Fruit fly (Drosophila melanogaster) whole organism, embryonic: Measurements from ENCODE around the gene CG15878.

Experiments used
- Atf3 ChIP-seq: fragments of 200-800 bp; sonication (Bioruptor generic); optimal IDR thresholded peaks from 3 replicates; lab custom pipeline; 2016; ENCODE audit warnings: missing biosample characterization, missing genetic modification characterization
- BEAF-32 ChIP-seq: fragments of 200-800 bp; sonication (Bioruptor generic); optimal IDR thresholded peaks from 3 replicates; lab custom pipeline; 2017; ENCODE audit warnings: missing biosample characterization, missing genetic modification characterization, mild to moderate bottlenecking, moderate library complexity, missing genetic modification reagents
- CG10959 ChIP-seq: fragments of 200-800 bp; sonication (Bioruptor generic); IDR thresholded peaks from 2 replicates; pipeline ENCODE4 v1.3.6; 2022; ENCODE audit warnings: missing biosample characterization, missing genetic modification characterization
- CG11696 ChIP-seq: fragments of 200-800 bp; sonication (Bioruptor generic); IDR thresholded peaks from 2 replicates; pipeline ENCODE4 v1.3.6; 2022; ENCODE audit warnings: missing biosample characterization, missing genetic modification characterization
- CG12155 ChIP-seq: fragments of 200-800 bp; sonication (Bioruptor generic); optimal IDR thresholded peaks from 3 replicates; lab custom pipeline; 2016; ENCODE audit warnings: missing biosample characterization, missing genetic modification characterization
- CG13296 ChIP-seq: fragments of 200-800 bp; sonication (Bioruptor generic); optimal IDR thresholded peaks from 3 replicates; lab custom pipeline; 2018; ENCODE audit warnings: missing biosample characterization, mild to moderate bottlenecking, missing genetic modification characterization
- CG14050 ChIP-seq: fragments of 200-800 bp; sonication (Bioruptor generic); IDR thresholded peaks from 3 replicates; pipeline ENCODE4 v1.3.6; 2022; ENCODE audit warnings: missing biosample characterization, missing genetic modification characterization
- CG14441 ChIP-seq: fragments of 200-800 bp; sonication (Bioruptor generic); IDR thresholded peaks from 2 replicates; pipeline ENCODE4 v1.3.6; 2022; ENCODE audit warnings: missing biosample characterization, missing genetic modification characterization
- CG14710 ChIP-seq: fragments of 200-800 bp; sonication (Bioruptor generic); optimal IDR thresholded peaks from 3 replicates; lab custom pipeline; 2019; ENCODE audit warnings: missing biosample characterization, mild to moderate bottlenecking, missing genetic modification characterization, moderate library complexity
- CG14965 ChIP-seq: fragments of 200-800 bp; sonication (Bioruptor generic); optimal IDR thresholded peaks from 2 replicates; lab custom pipeline; 2016; ENCODE audit warnings: missing biosample characterization, missing genetic modification characterization, borderline replicate concordance
- CG15479 ChIP-seq: fragments of 200-800 bp; sonication (Bioruptor generic); optimal IDR thresholded peaks from 3 replicates; lab custom pipeline; 2019; ENCODE audit warnings: missing biosample characterization, mild to moderate bottlenecking, missing genetic modification characterization, moderate library complexity
- CG17328 ChIP-seq: fragments of 200-800 bp; sonication (Bioruptor generic); IDR thresholded peaks from 2 replicates; pipeline ENCODE4 v1.3.6; 2022; ENCODE audit warnings: missing biosample characterization, missing genetic modification characterization
- CG3281 ChIP-seq: fragments of 200-800 bp; sonication (Bioruptor generic); optimal IDR thresholded peaks from 3 replicates; lab custom pipeline; 2017; ENCODE audit warnings: missing biosample characterization, mild to moderate bottlenecking, missing genetic modification characterization
- CG33213 ChIP-seq: fragments of 200-800 bp; sonication (Bioruptor generic); optimal IDR thresholded peaks from 3 replicates; lab custom pipeline; 2016; ENCODE audit warnings: missing biosample characterization, missing genetic modification characterization
- CG34376 ChIP-seq: fragments of 200-800 bp; sonication (Bioruptor generic); optimal IDR thresholded peaks from 2 replicates; lab custom pipeline; 2018; ENCODE audit warnings: missing biosample characterization, mild to moderate bottlenecking, missing genetic modification characterization
- CG42726 ChIP-seq: fragments of 200-800 bp; sonication (Bioruptor generic); IDR thresholded peaks from 2 replicates; pipeline ENCODE4 v1.3.6; 2022; ENCODE audit warnings: missing biosample characterization, missing genetic modification characterization; ENCODE audit not compliant: partially characterized antibody
- CG43689 ChIP-seq: fragments of 200-800 bp; sonication (Bioruptor generic); IDR thresholded peaks from 2 replicates; pipeline ENCODE4 v1.3.6; 2022; ENCODE audit warnings: missing biosample characterization, missing genetic modification characterization
- CG6654 ChIP-seq: fragments of 200-800 bp; sonication (Bioruptor generic); optimal IDR thresholded peaks from 2 replicates; lab custom pipeline; 2017; ENCODE audit warnings: missing biosample characterization, mild to moderate bottlenecking, missing genetic modification characterization
- CG6765 ChIP-seq: fragments of 200-800 bp; sonication (Bioruptor generic); optimal IDR thresholded peaks from 3 replicates; lab custom pipeline; 2017; ENCODE audit warnings: missing biosample characterization, mild to moderate bottlenecking, missing genetic modification characterization
- CG9215 ChIP-seq: fragments of 200-800 bp; sonication (Bioruptor generic); IDR thresholded peaks from 2 replicates; pipeline ENCODE4 v1.3.6; 2022; ENCODE audit warnings: missing biosample characterization, missing genetic modification characterization
- CG9437 ChIP-seq: fragments of 200-800 bp; sonication (Bioruptor generic); optimal IDR thresholded peaks from 2 replicates; lab custom pipeline; 2018; ENCODE audit warnings: missing biosample characterization, mild to moderate bottlenecking, missing genetic modification characterization
- D19B ChIP-seq: fragments of 200-800 bp; sonication (Bioruptor generic); optimal IDR thresholded peaks from 2 replicates; lab custom pipeline; 2017; ENCODE audit warnings: missing biosample characterization, mild to moderate bottlenecking, missing genetic modification characterization
- ERR ChIP-seq: fragments of 200-800 bp; sonication (Bioruptor generic); optimal IDR thresholded peaks from 2 replicates; lab custom pipeline; 2016; ENCODE audit warnings: missing biosample characterization, missing genetic modification characterization
- Ets97D ChIP-seq: fragments of 200-800 bp; sonication (Bioruptor generic); optimal IDR thresholded peaks from 3 replicates; lab custom pipeline; 2016; ENCODE audit warnings: missing biosample characterization, missing genetic modification characterization
- Hmr ChIP-seq: fragments of 200-800 bp; sonication (Bioruptor generic); optimal IDR thresholded peaks from 3 replicates; lab custom pipeline; 2017; ENCODE audit warnings: mild to moderate bottlenecking, missing biosample characterization, missing genetic modification reagents, missing genetic modification characterization
- Hr3 ChIP-seq: fragments of 200-800 bp; sonication (Bioruptor generic); optimal IDR thresholded peaks from 3 replicates; lab custom pipeline; 2016; ENCODE audit warnings: missing biosample characterization, missing genetic modification characterization
- MBD-R2 ChIP-seq: fragments of 200-800 bp; sonication (Bioruptor generic); IDR thresholded peaks from 2 replicates; pipeline ENCODE4 v1.3.6; 2022; ENCODE audit warnings: missing biosample characterization, missing genetic modification characterization
- Myb ChIP-seq: fragments of 200-800 bp; sonication (Bioruptor generic); optimal IDR thresholded peaks from 2 replicates; lab custom pipeline; 2016; ENCODE audit warnings: missing biosample characterization, missing genetic modification characterization
- Spps ChIP-seq: fragments of 200-800 bp; sonication (Bioruptor generic); optimal IDR thresholded peaks from 2 replicates; lab custom pipeline; 2018; ENCODE audit warnings: missing biosample characterization, mild to moderate bottlenecking, missing genetic modification characterization
- Trl ChIP-seq, 3 experiments: fragments of >200 bp in 2 of 3; fragments of 200-800 bp in 1 of 3; sonication (Bioruptor generic) in 1 of 3; optimal IDR thresholded peaks; 2 replicates in 1 of 3; 3 replicates in 2 of 3; lab custom pipeline; 2016 to 2017; ENCODE audit warnings: missing biosample characterization in 1 of 3, missing genetic modification characterization in 1 of 3
- ato ChIP-seq: fragments of 200-800 bp; sonication (Bioruptor generic); IDR thresholded peaks from 2 replicates; pipeline ENCODE4 v1.3.6; 2022; ENCODE audit warnings: missing biosample characterization, missing genetic modification characterization; ENCODE audit not compliant: partially characterized antibody
- bab2 ChIP-seq: fragments of 200-800 bp; sonication (Bioruptor generic); optimal IDR thresholded peaks from 2 replicates; lab custom pipeline; 2016; ENCODE audit warnings: missing biosample characterization, missing genetic modification characterization
- cwo ChIP-seq: fragments of 200-800 bp; sonication (Bioruptor generic); optimal IDR thresholded peaks from 3 replicates; lab custom pipeline; 2017; ENCODE audit warnings: missing biosample characterization, missing genetic modification characterization, mild to moderate bottlenecking, moderate library complexity, missing genetic modification reagents
- da ChIP-seq: fragments of 200-800 bp; sonication (Bioruptor generic); optimal IDR thresholded peaks from 2 replicates; lab custom pipeline; 2016; ENCODE audit warnings: missing biosample characterization, missing genetic modification characterization
- gcm ChIP-seq: fragments of 200-800 bp; sonication (Bioruptor generic); optimal IDR thresholded peaks from 2 replicates; lab custom pipeline; 2019; ENCODE audit warnings: missing biosample characterization, mild to moderate bottlenecking, missing genetic modification characterization, moderate library complexity
- gcm2 ChIP-seq: fragments of 200-800 bp; sonication (Bioruptor generic); optimal IDR thresholded peaks from 2 replicates; lab custom pipeline; 2016; ENCODE audit warnings: missing biosample characterization, missing genetic modification characterization
- hkb ChIP-seq, 2 experiments: fragments of 200-800 bp in 1 of 2; fragments of >200 bp in 1 of 2; sonication (Bioruptor generic) in 1 of 2; IDR thresholded peaks in 1 of 2; optimal IDR thresholded peaks in 1 of 2; 2 replicates each; pipeline versions ENCODE4 v1.3.6 to Lab custom; 2017 to 2022; ENCODE audit warnings: missing biosample characterization in 1 of 2, missing genetic modification characterization in 1 of 2
- kni ChIP-seq: fragments of 200-800 bp; sonication (Bioruptor generic); optimal IDR thresholded peaks from 3 replicates; lab custom pipeline; 2017; ENCODE audit warnings: mild to moderate bottlenecking, missing biosample characterization, missing genetic modification reagents, missing genetic modification characterization
- luna ChIP-seq: fragments of 200-800 bp; sonication (Bioruptor generic); optimal IDR thresholded peaks from 2 replicates; lab custom pipeline; 2016; ENCODE audit warnings: missing biosample characterization, missing genetic modification characterization
- onecut ChIP-seq: fragments of 200-800 bp; sonication (Bioruptor generic); IDR thresholded peaks from 2 replicates; pipeline ENCODE4 v1.3.6; 2022; ENCODE audit warnings: missing biosample characterization, missing genetic modification characterization
- otp ChIP-seq: fragments of 200-800 bp; sonication (Bioruptor generic); IDR thresholded peaks from 3 replicates; pipeline ENCODE4, ENCODE4 v1.3.6; 2022; ENCODE audit warnings: missing biosample characterization, missing genetic modification characterization
- peb ChIP-seq: fragments of 200-800 bp; sonication (Bioruptor generic); IDR thresholded peaks from 2 replicates; pipeline ENCODE4 v1.3.6; 2022; ENCODE audit warnings: missing biosample characterization, missing genetic modification characterization
- prd ChIP-seq, 3 experiments: fragments of >200 bp in 2 of 3; fragments of 200-800 bp in 1 of 3; sonication (Bioruptor generic) in 1 of 3; optimal IDR thresholded peaks in 2 of 3; IDR thresholded peaks in 1 of 3; 2 replicates in 2 of 3; 3 replicates in 1 of 3; pipeline versions ENCODE4 v1.3.6 to Lab custom; 2017 to 2022; ENCODE audit warnings: missing biosample characterization in 1 of 3, missing genetic modification characterization in 1 of 3
- pros ChIP-seq: fragments of 200-800 bp; sonication (Bioruptor generic); optimal IDR thresholded peaks from 3 replicates; lab custom pipeline; 2019; ENCODE audit warnings: missing biosample characterization, mild to moderate bottlenecking, missing genetic modification characterization, moderate library complexity
- ranshi ChIP-seq: fragments of 200-800 bp; sonication (Bioruptor generic); IDR thresholded peaks from 2 replicates; pipeline ENCODE4 v1.3.6; 2022; ENCODE audit warnings: missing biosample characterization, missing genetic modification characterization
- sna ChIP-seq: fragments of 200-800 bp; sonication (Bioruptor generic); IDR thresholded peaks from 2 replicates; pipeline ENCODE4 v1.3.6; 2022; ENCODE audit warnings: missing biosample characterization, missing genetic modification characterization; ENCODE audit not compliant: partially characterized antibody
- stc ChIP-seq: fragments of 200-800 bp; sonication (Bioruptor generic); IDR thresholded peaks from 2 replicates; pipeline ENCODE4 v1.3.6; 2022; ENCODE audit warnings: missing biosample characterization, missing genetic modification characterization
- toy ChIP-seq: fragments of 200-800 bp; sonication (Bioruptor generic); IDR thresholded peaks from 2 replicates; pipeline ENCODE4 v1.3.6; 2022; ENCODE audit warnings: missing biosample characterization, missing genetic modification characterization
- ttk ChIP-seq: fragments of 200-800 bp; sonication (Bioruptor generic); IDR thresholded peaks from 2 replicates; pipeline ENCODE4 v2.1.2; 2022; ENCODE audit warnings: missing biosample characterization, missing genetic modification characterization
- twi ChIP-seq: fragments of 200-800 bp; optimal IDR thresholded peaks from 2 replicates; lab custom pipeline; 2019; ENCODE audit warnings: missing biosample characterization, mild to moderate bottlenecking, missing genetic modification characterization, moderate library complexity

Gene CG15878

dm6 chr3L:2237034-2237433, 24.7 kb upstream of the CG15878 start, which contains the start of gene CG9018 (continued):
- TF ChIP-seq cwo (GFP tag; lab: Kevin White, UChicago) (no peak), Atf3 (GFP tag; lab: Kevin White, UChicago) (no peak), CG12155 (GFP tag; lab: Kevin White, UChicago) (no peak), pros (GFP tag; lab: Kevin White, UChicago) (peak; percentile 54), gcm (GFP tag; lab: Kevin White, UChicago) (no peak), CG3281 (GFP tag; lab: Kevin White, UChicago) (no peak), onecut (GFP tag; lab: Robert Waterston, UW) (no peak), CG14965 (no peak), CG17328 (GFP tag; lab: Robert Waterston, UW) (no peak), CG10959 (GFP tag; lab: Robert Waterston, UW) (no peak), CG6765 (no peak), stc (GFP tag; lab: Robert Waterston, UW) (no peak), Hmr (peak; percentile 33), otp (GFP tag; lab: Robert Waterston, UW) (no peak), CG42726 (GFP tag; lab: Robert Waterston, UW) (peak; percentile 11; the same call in 1 of the 2 replicates), CG43689 (GFP tag; lab: Robert Waterston, UW) (no peak), CG14050 (GFP tag; lab: Robert Waterston, UW) (no peak), CG13296 (no peak), bab2 (GFP tag; lab: Kevin White, UChicago) (no peak), luna (GFP tag; lab: Kevin White, UChicago) (no peak), CG14710 (tag; lab: Kevin White, UChicago) (peak; percentile 77), Ets97D (GFP tag; lab: Kevin White, UChicago) (peak; percentile 58), ttk (GFP tag; lab: Robert Waterston, UW) (no peak), hkb (optimal IDR thresholded peaks at IDR 0.05; lab: Kevin White, UChicago) (peak; percentile 95), hkb (GFP tag; IDR thresholded peaks at IDR 0.05; lab: Robert Waterston, UW) (no peak), MBD-R2 (GFP tag; lab: Robert Waterston, UW) (0 out of 2 replicates have a peak, but pooled peaks have one; percentile 36), gcm2 (GFP tag; lab: Kevin White, UChicago) (no peak), da (GFP tag; lab: Kevin White, UChicago) (peak; percentile 37), CG9437 (GFP tag; lab: Kevin White, UChicago) (no peak), ato (GFP tag; lab: Robert Waterston, UW) (peak; percentile 40; the same call in 1 of the 2 replicates), peb (GFP tag; lab: Robert Waterston, UW) (no peak), twi (tag; lab: Kevin White, UChicago) (no peak), prd (optimal IDR thresholded peaks at IDR 0.05; lab: Kevin White, UChicago) (no peak), prd (GFP tag; IDR thresholded peaks at IDR 0.05; lab: Robert Waterston, UW) (no peak), Trl (optimal IDR thresholded peaks at IDR 0.05; lab: Kevin White, UChicago) (no peak), Trl (GFP tag; optimal IDR thresholded peaks at IDR 0.05; lab: Kevin White, UChicago) (peak; percentile 25), ranshi (GFP tag; lab: Robert Waterston, UW) (no peak), Myb (peak; percentile 72), CG34376 (GFP tag; lab: Kevin White, UChicago) (no peak), CG14441 (GFP tag; lab: Robert Waterston, UW) (no peak), Spps (tag; lab: Kevin White, UChicago) (no peak), kni (GFP tag; lab: Kevin White, UChicago) (no peak), CG33213 (GFP tag; lab: Kevin White, UChicago) (peak; percentile 64), sna (no peak), BEAF-32 (GFP tag; lab: Kevin White, UChicago) (peak; percentile 50), CG9215 (GFP tag; lab: Robert Waterston, UW) (no peak), CG15479 (GFP tag; lab: Kevin White, UChicago) (no peak), CG6654 (GFP tag; lab: Kevin White, UChicago) (no peak), ERR (GFP tag; lab: Kevin White, UChicago) (no peak), D19B (no peak), Hr3 (GFP tag; lab: Kevin White, UChicago) (no peak), toy (GFP tag; lab: Robert Waterston, UW) (no peak), CG11696 (GFP tag; lab: Robert Waterston, UW) (no peak)
